Worm (Caenorhabditis elegans) whole organism, young adult: ENCODE results near the gene R02D5.7.

Experiments
- attf-3 ChIP-seq: fragments of 200-800 bp; sonication (Bioruptor generic); conservative IDR thresholded peaks from 2 replicates; pipeline ENCODE4 v1.3.6; 2022; ENCODE audit warnings: missing genetic modification reagents, missing genetic modification characterization, missing compliant biosample characterization
- attf-5 ChIP-seq: fragments of 200-800 bp; sonication (Bioruptor generic); optimal IDR thresholded peaks from 2 replicates; lab custom pipeline; 2018; ENCODE audit warnings: mild to moderate bottlenecking, missing genetic modification characterization, missing compliant biosample characterization
- gei-17 ChIP-seq: fragments of 200-800 bp; sonication (Bioruptor generic); optimal IDR thresholded peaks from 2 replicates; lab custom pipeline; 2018; ENCODE audit warnings: mild to moderate bottlenecking, missing genetic modification characterization, missing compliant biosample characterization
- lin-40 ChIP-seq: sonication (generic microtip); optimal IDR thresholded peaks from 2 replicates; lab custom pipeline; 2016; ENCODE audit warnings: missing genetic modification characterization, mild to moderate bottlenecking, missing compliant biosample characterization, missing genotype, missing genetic modification reagents
- repo-1 ChIP-seq: sonication (generic microtip); optimal IDR thresholded peaks from 2 replicates; lab custom pipeline; 2017; ENCODE audit warnings: mild to moderate bottlenecking, missing genetic modification characterization, missing compliant biosample characterization
- snpc-1.3 ChIP-seq: sonication (generic microtip); optimal IDR thresholded peaks from 2 replicates; lab custom pipeline; 2017; ENCODE audit warnings: missing genetic modification characterization, mild to moderate bottlenecking, missing compliant biosample characterization, antibody characterized with exemption, moderate library complexity, missing genotype, missing genetic modification reagents; ENCODE audit not compliant: insufficient read depth
- unc-62 ChIP-seq: fragments of 150-350 bp; optimal IDR thresholded peaks from 2 replicates; lab custom pipeline; 2014; ENCODE audit warnings: missing biosample characterization, missing genetic modification reagents, missing genetic modification characterization

ce11 chrV:14521000-14521399, 39.7 kb upstream of the R02D5.7 start, which contains the start of gene C53A5.17:
- TF ChIP-seq unc-62 (GFP tag; lab: Kevin White, UChicago) = no peak
- TF ChIP-seq attf-3 (GFP tag; lab: Robert Waterston, UW) = no peak
- no peak for TF ChIP-seq lin-40 (tag; lab: Kevin White, UChicago)
- TF ChIP-seq snpc-1.3 (tag; lab: Kevin White, UChicago) = no peak
- no peak for TF ChIP-seq gei-17
- no peak for TF ChIP-seq attf-5
- no peak for TF ChIP-seq repo-1 (tag; lab: Kevin White, UChicago)
